Worm (Caenorhabditis elegans) whole organism, L3 larva: ENCODE measurements around the gene nhr-271.

Experiments
- egl-5 ChIP-seq: fragments of 150-350 bp; optimal IDR thresholded peaks from 2 replicates; lab custom pipeline; 2017; ENCODE audit warnings: missing biosample characterization, missing genetic modification reagents, missing genetic modification characterization, inconsistent platforms
- nhr-11 ChIP-seq: fragments of 150-350 bp; optimal IDR thresholded peaks from 2 replicates; lab custom pipeline; 2014; ENCODE audit warnings: missing biosample characterization, missing genetic modification characterization
- nhr-28 ChIP-seq: fragments of 150-350 bp; optimal IDR thresholded peaks from 2 replicates; lab custom pipeline; 2014; ENCODE audit warnings: missing biosample characterization, missing genetic modification characterization
- snpc-4 ChIP-seq: fragments of 150-350 bp; optimal IDR thresholded peaks from 2 replicates; lab custom pipeline; 2014; ENCODE audit warnings: missing biosample characterization, missing genetic modification characterization
- tbx-2 ChIP-seq: sonication (generic microtip); optimal IDR thresholded peaks from 2 replicates; lab custom pipeline; 2016; ENCODE audit warnings: mild to moderate bottlenecking, missing genetic modification characterization, missing compliant biosample characterization

DNA sequence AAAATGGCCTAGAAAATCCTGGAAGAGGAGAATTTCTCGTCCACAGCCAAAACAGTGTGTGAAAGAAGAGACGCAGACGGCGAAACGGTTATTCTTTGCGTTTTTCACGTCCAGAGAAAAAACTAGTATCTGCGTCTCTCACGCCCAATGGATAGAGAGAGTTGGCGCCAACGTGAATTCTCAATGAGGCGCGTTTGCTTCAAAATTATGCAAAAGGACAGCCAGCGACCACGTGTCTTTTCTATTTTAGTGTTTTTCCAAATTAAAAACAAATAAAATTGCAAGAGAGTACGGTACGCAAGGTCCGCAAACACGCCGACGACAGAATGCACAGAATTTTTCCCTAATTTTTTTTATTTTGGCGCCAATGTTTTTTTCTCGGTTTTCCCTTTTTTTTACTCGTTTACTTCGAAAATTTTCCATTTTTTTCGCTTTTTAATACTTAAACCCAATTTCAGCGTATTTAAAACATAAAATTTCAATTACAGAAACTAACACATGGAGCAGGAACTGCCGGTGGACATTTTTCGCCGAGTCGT is 42.3 kb downstream of the nhr-271 start, which contains the start of gene Y32B12B.2:
- no peak for TF ChIP-seq tbx-2 (tag; lab: Kevin White, UChicago)
- no peak for TF ChIP-seq nhr-11 (tag; lab: Kevin White, UChicago)
- no peak for TF ChIP-seq snpc-4 (tag; lab: Kevin White, UChicago)
- no peak for TF ChIP-seq nhr-28 (tag; lab: Kevin White, UChicago)
- TF ChIP-seq egl-5 (tag; lab: Kevin White, UChicago): no peak
